Worm (Caenorhabditis elegans) whole organism, L1 larva: ENCODE data around the gene lrr-1.

ENCODE experiments used
- C04F5.9 ChIP-seq: sonication (generic microtip); optimal IDR thresholded peaks from 2 replicates; lab custom pipeline; 2016; ENCODE audit warnings: missing genetic modification characterization, missing compliant biosample characterization
- C34B4.2 ChIP-seq: sonication (generic microtip); optimal IDR thresholded peaks from 2 replicates; lab custom pipeline; 2017; ENCODE audit warnings: mild to moderate bottlenecking, missing genetic modification characterization, missing compliant biosample characterization
- alr-1 ChIP-seq: fragments of 200-800 bp; sonication (Bioruptor generic); optimal IDR thresholded peaks from 2 replicates; lab custom pipeline; 2018; ENCODE audit warnings: borderline replicate concordance, mild to moderate bottlenecking, missing genetic modification characterization, missing compliant biosample characterization
- aly-2 ChIP-seq: fragments of 150-350 bp; optimal IDR thresholded peaks from 2 replicates; lab custom pipeline; 2014; ENCODE audit warnings: missing biosample characterization, missing genetic modification characterization
- ama-1 ChIP-seq: fragments of 150-350 bp; optimal IDR thresholded peaks from 2 replicates; lab custom pipeline; 2014
- blmp-1 ChIP-seq: fragments of 150-350 bp; optimal IDR thresholded peaks from 2 replicates; lab custom pipeline; 2014; ENCODE audit warnings: missing biosample characterization, missing genetic modification characterization
- ceh-63 ChIP-seq: fragments of 200-800 bp; sonication (Bioruptor generic); optimal IDR thresholded peaks from 2 replicates; lab custom pipeline; 2018; ENCODE audit warnings: mild to moderate bottlenecking, missing genetic modification characterization, missing compliant biosample characterization
- ceh-8 ChIP-seq: fragments of 200-800 bp; sonication (Bioruptor generic); optimal IDR thresholded peaks from 2 replicates; lab custom pipeline; 2018; ENCODE audit warnings: mild to moderate bottlenecking, missing genetic modification characterization, moderate library complexity, missing compliant biosample characterization
- ceh-82 ChIP-seq, 3 experiments: fragments of 150-350 bp in 1 of 3; sonication (generic microtip) in 2 of 3; optimal IDR thresholded peaks; 2 replicates each; lab custom pipeline; 2014 to 2017; ENCODE audit warnings: missing biosample characterization in 3 of 3, missing genetic modification characterization in 3 of 3
- dsc-1 ChIP-seq: sonication (generic microtip); optimal IDR thresholded peaks from 2 replicates; lab custom pipeline; 2016; ENCODE audit warnings: mild to moderate bottlenecking, missing genetic modification characterization, missing compliant biosample characterization
- egl-27 ChIP-seq, 2 experiments: fragments of 150-350 bp in 1 of 2; sonication (generic microtip); optimal IDR thresholded peaks; 3 replicates each; lab custom pipeline; 2017 to 2018; ENCODE audit warnings: missing biosample characterization in 2 of 2, missing genetic modification characterization in 2 of 2, missing genetic modification reagents in 2 of 2
- elt-2 ChIP-seq: sonication (generic microtip); optimal IDR thresholded peaks from 2 replicates; lab custom pipeline; 2016; ENCODE audit warnings: missing genetic modification characterization, mild to moderate bottlenecking, inconsistent platforms, missing compliant biosample characterization, missing genetic modification reagents
- ets-5 ChIP-seq: fragments of 200-800 bp; sonication (Bioruptor generic); IDR thresholded peaks from 2 replicates; pipeline ENCODE4 v1.3.6; 2022; ENCODE audit warnings: missing genetic modification characterization, missing compliant biosample characterization
- fkh-10 ChIP-seq: sonication (generic microtip); optimal IDR thresholded peaks from 2 replicates; lab custom pipeline; 2017; ENCODE audit warnings: missing biosample characterization, missing genetic modification reagents, missing genetic modification characterization
- fkh-8 ChIP-seq: sonication (generic microtip); optimal IDR thresholded peaks from 2 replicates; lab custom pipeline; 2016; ENCODE audit warnings: mild to moderate bottlenecking, missing genetic modification characterization, missing compliant biosample characterization
- hlh-17 ChIP-seq: fragments of 200-800 bp; sonication (Bioruptor generic); optimal IDR thresholded peaks from 2 replicates; lab custom pipeline; 2018; ENCODE audit warnings: missing genetic modification characterization, mild to moderate bottlenecking, missing compliant biosample characterization, moderate library complexity, borderline replicate concordance
- hpl-2 ChIP-seq: fragments of 150-350 bp; optimal IDR thresholded peaks from 2 replicates; lab custom pipeline; 2014; ENCODE audit warnings: missing biosample characterization, missing genetic modification reagents, missing genetic modification characterization
- irx-1 ChIP-seq: sonication (generic microtip); optimal IDR thresholded peaks from 2 replicates; lab custom pipeline; 2016; ENCODE audit warnings: missing genetic modification characterization, missing compliant biosample characterization
- isw-1 ChIP-seq: fragments of 200-800 bp; sonication (Bioruptor generic); IDR thresholded peaks from 2 replicates; pipeline ENCODE4 v1.3.6; 2022; ENCODE audit warnings: missing genetic modification characterization, missing compliant biosample characterization
- jun-1 ChIP-seq: fragments of 150-350 bp; optimal IDR thresholded peaks from 2 replicates; lab custom pipeline; 2014; ENCODE audit warnings: missing biosample characterization, missing genetic modification reagents, missing genetic modification characterization
- lin-14 ChIP-seq: fragments of 200-800 bp; sonication (Bioruptor generic); optimal IDR thresholded peaks from 2 replicates; lab custom pipeline; 2018; ENCODE audit warnings: mild to moderate bottlenecking, missing genetic modification characterization, moderate library complexity, missing compliant biosample characterization
- lin-15B ChIP-seq: fragments of 150-350 bp; sonication (generic microtip); optimal IDR thresholded peaks from 3 replicates; lab custom pipeline; 2014; ENCODE audit warnings: missing biosample characterization, missing genetic modification characterization
- lir-3 ChIP-seq: sonication (generic microtip); optimal IDR thresholded peaks from 2 replicates; lab custom pipeline; 2016; ENCODE audit warnings: mild to moderate bottlenecking, missing genetic modification characterization, moderate library complexity, missing compliant biosample characterization; ENCODE audit not compliant: poor library complexity
- lsy-2 ChIP-seq, 2 experiments: fragments of 150-350 bp; optimal IDR thresholded peaks; 2 replicates each; lab custom pipeline; 2014; ENCODE audit warnings: missing biosample characterization in 2 of 2, missing genetic modification characterization in 2 of 2
- mef-2 ChIP-seq: fragments of 150-350 bp; optimal IDR thresholded peaks from 2 replicates; lab custom pipeline; 2014; ENCODE audit warnings: missing biosample characterization, missing genetic modification characterization
- nhr-11 ChIP-seq: fragments of 150-350 bp; optimal IDR thresholded peaks from 2 replicates; lab custom pipeline; 2014; ENCODE audit warnings: missing biosample characterization, missing genetic modification characterization
- nhr-12 ChIP-seq: sonication (generic microtip); optimal IDR thresholded peaks from 2 replicates; lab custom pipeline; 2017; ENCODE audit warnings: missing biosample characterization, missing genetic modification characterization
- nhr-20 ChIP-seq: sonication (generic microtip); optimal IDR thresholded peaks from 2 replicates; lab custom pipeline; 2016; ENCODE audit warnings: mild to moderate bottlenecking, missing genetic modification characterization, missing compliant biosample characterization
- nhr-237 ChIP-seq: fragments of 150-350 bp; optimal IDR thresholded peaks from 2 replicates; lab custom pipeline; 2014; ENCODE audit warnings: missing biosample characterization, missing genetic modification characterization
- nhr-71 ChIP-seq: sonication (generic microtip); optimal IDR thresholded peaks from 2 replicates; lab custom pipeline; 2016; ENCODE audit warnings: mild to moderate bottlenecking, missing genetic modification characterization, moderate library complexity, missing compliant biosample characterization
- nhr-77 ChIP-seq: fragments of 150-350 bp; optimal IDR thresholded peaks from 2 replicates; lab custom pipeline; 2014; ENCODE audit warnings: missing biosample characterization, missing genetic modification characterization
- nhr-84 ChIP-seq: sonication (generic microtip); optimal IDR thresholded peaks from 2 replicates; lab custom pipeline; 2017; ENCODE audit warnings: missing biosample characterization, missing genetic modification characterization
- nhr-90 ChIP-seq: sonication (generic microtip); optimal IDR thresholded peaks from 2 replicates; lab custom pipeline; 2016; ENCODE audit warnings: mild to moderate bottlenecking, missing genetic modification characterization, missing compliant biosample characterization; ENCODE audit not compliant: poor library complexity
- pag-3 ChIP-seq: sonication (generic microtip); optimal IDR thresholded peaks from 2 replicates; lab custom pipeline; 2017; ENCODE audit warnings: missing genetic modification characterization, mild to moderate bottlenecking, missing compliant biosample characterization, antibody characterized with exemption, borderline replicate concordance; ENCODE audit not compliant: insufficient read depth
- rnt-1 ChIP-seq: sonication (generic microtip); optimal IDR thresholded peaks from 2 replicates; lab custom pipeline; 2016; ENCODE audit warnings: mild to moderate bottlenecking, missing genetic modification characterization, moderate library complexity, missing compliant biosample characterization
- skn-1 ChIP-seq: fragments of 150-350 bp; optimal IDR thresholded peaks from 2 replicates; lab custom pipeline; 2014; ENCODE audit warnings: missing biosample characterization, missing genetic modification characterization
- snpc-4 ChIP-seq: fragments of 150-350 bp; optimal IDR thresholded peaks from 2 replicates; lab custom pipeline; 2014; ENCODE audit warnings: missing biosample characterization, missing genetic modification characterization
- snu-23 ChIP-seq: sonication (generic microtip); optimal IDR thresholded peaks from 2 replicates; lab custom pipeline; 2016; ENCODE audit warnings: missing genetic modification characterization, missing compliant biosample characterization
- sox-4 ChIP-seq: sonication (generic microtip); optimal IDR thresholded peaks from 2 replicates; lab custom pipeline; 2016; ENCODE audit warnings: missing genetic modification characterization, missing compliant biosample characterization
- sptf-1 ChIP-seq: fragments of 150-350 bp; optimal IDR thresholded peaks from 2 replicates; lab custom pipeline; 2014; ENCODE audit warnings: missing biosample characterization, missing genetic modification characterization
- swsn-7 ChIP-seq: sonication (generic microtip); optimal IDR thresholded peaks from 2 replicates; lab custom pipeline; 2016; ENCODE audit warnings: missing genetic modification characterization, missing compliant biosample characterization
- tbx-2 ChIP-seq: sonication (generic microtip); optimal IDR thresholded peaks from 2 replicates; lab custom pipeline; 2016; ENCODE audit warnings: missing genetic modification characterization, missing compliant biosample characterization
- tlp-1 ChIP-seq: fragments of 150-350 bp; optimal IDR thresholded peaks from 2 replicates; lab custom pipeline; 2014; ENCODE audit warnings: missing biosample characterization, missing genetic modification characterization
- unc-130 ChIP-seq: fragments of 150-350 bp; optimal IDR thresholded peaks from 2 replicates; lab custom pipeline; 2017; ENCODE audit warnings: missing biosample characterization, missing genetic modification characterization, inconsistent platforms
- unc-62 ChIP-seq: fragments of 150-350 bp; optimal IDR thresholded peaks from 2 replicates; lab custom pipeline; 2014; ENCODE audit warnings: missing biosample characterization, missing genetic modification reagents, missing genetic modification characterization
- unc-86 ChIP-seq: sonication (generic microtip); optimal IDR thresholded peaks from 2 replicates; lab custom pipeline; 2016; ENCODE audit warnings: missing genetic modification characterization, missing compliant biosample characterization
- unc-98 ChIP-seq: fragments of 200-800 bp; sonication (Bioruptor generic); IDR thresholded peaks from 2 replicates; pipeline ENCODE4 v1.3.6; 2022; ENCODE audit warnings: missing genetic modification characterization, missing compliant biosample characterization
- vab-15 ChIP-seq: sonication (generic microtip); optimal IDR thresholded peaks from 2 replicates; lab custom pipeline; 2017; ENCODE audit warnings: missing genotype, mild to moderate bottlenecking, missing genetic modification characterization, missing compliant biosample characterization
- xbp-1 ChIP-seq: sonication (generic microtip); optimal IDR thresholded peaks from 2 replicates; lab custom pipeline; 2016; ENCODE audit warnings: missing genetic modification characterization, missing compliant biosample characterization
- ztf-4 ChIP-seq: fragments of 150-350 bp; optimal IDR thresholded peaks from 2 replicates; lab custom pipeline; 2014; ENCODE audit warnings: missing biosample characterization, missing genetic modification characterization

The lrr-1 gene

DNA sequence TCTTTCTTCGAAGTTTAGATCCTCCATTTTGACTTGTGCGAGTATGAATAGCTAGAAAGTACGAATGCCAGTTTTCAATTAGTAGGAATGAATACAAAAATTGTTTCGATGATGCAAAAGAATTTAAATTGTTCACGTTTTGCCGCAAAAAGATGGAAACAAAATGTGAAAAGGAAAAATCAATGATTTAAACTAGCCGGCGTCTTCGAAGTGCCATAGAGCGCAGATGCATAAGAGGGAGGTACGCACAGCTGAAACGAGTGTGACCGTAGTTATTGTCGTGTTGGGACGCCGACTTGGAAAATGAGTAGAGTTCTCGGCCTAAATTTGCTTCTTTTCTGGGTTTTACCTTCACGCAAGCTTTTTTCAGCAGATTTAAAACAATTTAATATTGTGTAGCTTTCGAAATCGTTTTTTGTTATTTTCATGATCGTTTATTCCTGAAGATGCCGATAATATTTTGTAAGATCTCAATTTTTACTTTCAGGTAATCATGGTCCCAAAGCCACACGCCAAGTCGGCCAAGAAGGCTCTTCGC is 19.0 kb upstream of the lrr-1 start, which contains the start of the genes ify-1 and rpl-22 (continued):
- TF ChIP-seq ceh-63 (GFP tag; lab: Kevin White, UChicago) (no peak), skn-1 (tag; lab: Kevin White, UChicago) (peak; percentile 95), C34B4.2 (no peak), tlp-1 (tag; lab: Kevin White, UChicago) (no peak), dsc-1 (tag; lab: Kevin White, UChicago) (peak; percentile 89), unc-130 (tag; lab: Kevin White, UChicago) (peak; percentile 99), tbx-2 (tag; lab: Kevin White, UChicago) (peak; percentile 92), snu-23 (peak; percentile 98), nhr-71 (tag; lab: Kevin White, UChicago) (peak; percentile 96), unc-62 (GFP tag; lab: Kevin White, UChicago) (no peak), ama-1 (lab: Kevin White, UChicago) (peak; percentile 70), nhr-90 (tag; lab: Kevin White, UChicago) (peak; percentile 92), vab-15 (tag; lab: Kevin White, UChicago) (peak; percentile 90), ceh-8 (GFP tag; lab: Kevin White, UChicago) (peak; percentile 83), ztf-4 (tag; lab: Kevin White, UChicago) (peak; percentile 88), nhr-84 (tag; lab: Kevin White, UChicago) (no peak), nhr-11 (tag; lab: Kevin White, UChicago) (peak; percentile 72), unc-86 (tag; lab: Kevin White, UChicago) (peak; percentile 88), nhr-12 (tag; lab: Kevin White, UChicago) (no peak), nhr-77 (tag; lab: Kevin White, UChicago) (peak; percentile 95), rnt-1 (peak; percentile 96), irx-1 (tag; lab: Kevin White, UChicago) (peak; percentile 85), fkh-10 (peak; percentile 87), sox-4 (tag; lab: Kevin White, UChicago) (peak; percentile 48), swsn-7 (tag; lab: Kevin White, UChicago) (peak; percentile 93), jun-1 (tag; lab: Kevin White, UChicago) (peak; percentile 89), hpl-2 (GFP tag; lab: Kevin White, UChicago) (peak; percentile 75), alr-1 (tag; lab: Kevin White, UChicago) (no peak), egl-27 (tag; optimal IDR thresholded peaks at IDR 0.05; lab: Kevin White, UChicago) (peak in 1 of 2 experiments; percentile 36), unc-98 (no peak), nhr-20 (tag; lab: Kevin White, UChicago) (peak; percentile 97), fkh-8 (tag; lab: Kevin White, UChicago) (peak; percentile 90), lin-15B (tag; lab: Kevin White, UChicago) (peak; percentile 97), C04F5.9 (tag; lab: Kevin White, UChicago) (peak; percentile 80), snpc-4 (tag; lab: Kevin White, UChicago) (peak; percentile 93), elt-2 (tag; lab: Kevin White, UChicago) (peak; percentile 99), lir-3 (tag; lab: Kevin White, UChicago) (peak; percentile 81), pag-3 (tag; lab: Kevin White, UChicago) (no peak), hlh-17 (no peak), nhr-237 (tag; lab: Kevin White, UChicago) (peak; percentile 77), lin-14 (GFP tag; lab: Kevin White, UChicago) (peak; percentile 92), sptf-1 (tag; lab: Kevin White, UChicago) (no peak), ceh-82 (tag; optimal IDR thresholded peaks at IDR 0.05; lab: Kevin White, UChicago) (peak; percentile 89 to 97 (median 94)), ets-5 (GFP tag; lab: Robert Waterston, UW) (no peak), xbp-1 (peak; percentile 93), lsy-2 (tag; optimal IDR thresholded peaks at IDR 0.05; lab: Kevin White, UChicago) (peak; percentile 99 to 100), mef-2 (peak; percentile 17), isw-1 (GFP tag; lab: Robert Waterston, UW) (peak; percentile 93), blmp-1 (tag; lab: Kevin White, UChicago) (peak; percentile 87), aly-2 (peak; percentile 69)
